Worm (Caenorhabditis elegans): Measurements from ENCODE around the gene srj-37.

srj-37 gene

DNA sequence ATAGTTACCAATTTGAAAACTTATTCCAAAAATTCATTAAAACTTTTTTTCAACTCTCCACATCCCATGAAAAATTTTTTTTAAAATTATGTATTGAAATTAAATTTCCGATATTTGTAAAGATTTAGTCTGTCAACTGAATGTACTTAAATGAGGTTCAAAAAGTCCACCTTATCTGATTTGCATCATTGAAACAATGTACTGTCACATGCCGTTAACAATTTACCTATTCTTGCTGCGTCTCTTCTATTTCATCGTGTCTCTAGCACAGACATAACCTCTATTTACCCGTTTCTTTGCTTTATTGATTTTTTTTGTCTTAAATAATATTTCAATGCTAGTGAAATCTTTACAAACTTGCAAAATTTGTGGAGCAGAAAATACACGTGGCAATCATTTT is 28.2 kb upstream of the srj-37 start, which contains the start of gene nhr-90:
Gene nhr-90, plus strand, starts transcription at position 296 of the 400 bp plus-strand sequence.
- no peak for TF ChIP-seq cog-1 (tag; optimal IDR thresholded peaks at IDR 0.05)
- TF ChIP-seq klf-2 (GFP tag; conservative IDR thresholded peaks at IDR 0.05) = no peak
- no peak for TF ChIP-seq tab-1 (GFP tag; IDR thresholded peaks at IDR 0.05)
- TF ChIP-seq T22C8.4 (GFP tag; IDR thresholded peaks at IDR 0.05) = no peak
- TF ChIP-seq ztf-23 (GFP tag; IDR thresholded peaks at IDR 0.05) = no peak
- TF ChIP-seq ztf-29 (GFP tag; IDR thresholded peaks at IDR 0.05) = no peak
- TF ChIP-seq ref-1 (GFP tag; conservative IDR thresholded peaks at IDR 0.05) = no peak
- no peak for TF ChIP-seq flt-1 (GFP tag; IDR thresholded peaks at IDR 0.05)
- TF ChIP-seq med-1 (GFP tag; optimal IDR thresholded peaks at IDR 0.05; ENCODE audit: insufficient read depth) = no peak

DNA sequence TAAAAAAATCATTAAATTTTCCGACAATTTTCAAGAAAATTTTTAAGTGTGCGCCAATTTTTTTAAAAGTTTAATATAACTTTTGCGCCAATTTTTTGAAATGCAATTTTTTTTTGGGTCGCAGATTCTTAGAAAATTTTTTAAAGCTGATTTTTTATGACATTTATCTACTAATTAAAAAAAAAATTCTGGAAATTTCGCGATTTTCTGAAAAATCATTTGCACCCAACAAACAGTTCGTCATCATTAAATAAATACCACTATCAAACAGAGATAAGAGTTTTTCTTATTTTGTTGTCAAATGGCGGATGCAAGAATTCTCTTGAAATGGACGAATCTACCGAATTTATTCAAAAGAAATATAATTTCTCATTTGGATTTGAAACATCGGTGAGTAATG is 23.2 kb upstream of the srj-37 start, which contains the start of gene F48G7.13:
Gene F48G7.13, plus strand, starts transcription at position 301 of the 400 bp plus-strand sequence.
- TF ChIP-seq med-1 (GFP tag; optimal IDR thresholded peaks at IDR 0.05; ENCODE audit: insufficient read depth) = no peak
- TF ChIP-seq flt-1 (GFP tag; IDR thresholded peaks at IDR 0.05) = no peak
- TF ChIP-seq ztf-29 (GFP tag; IDR thresholded peaks at IDR 0.05) = no peak
- no peak for TF ChIP-seq tab-1 (GFP tag; IDR thresholded peaks at IDR 0.05)
- TF ChIP-seq ref-1 (GFP tag; conservative IDR thresholded peaks at IDR 0.05) = no peak
- TF ChIP-seq klf-2 (GFP tag; conservative IDR thresholded peaks at IDR 0.05) = no peak
- no peak for TF ChIP-seq T22C8.4 (GFP tag; IDR thresholded peaks at IDR 0.05)
- TF ChIP-seq ztf-23 (GFP tag; IDR thresholded peaks at IDR 0.05) = no peak
- no peak for TF ChIP-seq cog-1 (tag; optimal IDR thresholded peaks at IDR 0.05)

DNA sequence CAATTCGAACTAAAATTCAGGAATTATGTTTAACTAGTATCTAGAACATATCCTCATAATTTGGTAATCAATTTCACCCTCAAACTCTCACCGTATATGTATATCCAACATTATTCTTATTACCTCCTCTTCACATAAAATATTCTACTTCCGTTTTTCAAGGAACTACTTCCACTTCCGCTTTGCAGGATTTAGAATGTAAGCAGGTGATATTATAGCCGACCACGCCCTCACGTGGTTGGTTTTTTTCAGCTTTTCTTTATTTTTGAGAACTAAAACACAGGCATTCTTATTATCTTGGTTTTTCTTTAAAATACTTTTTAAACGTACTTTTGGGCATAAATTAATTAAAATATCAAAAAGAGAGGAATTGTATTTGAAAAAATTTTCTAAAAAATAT is 20.5 kb upstream of the srj-37 start:
- TF ChIP-seq flt-1 (GFP tag; IDR thresholded peaks at IDR 0.05) (no peak), tab-1 (GFP tag; IDR thresholded peaks at IDR 0.05) (no peak), T22C8.4 (GFP tag; IDR thresholded peaks at IDR 0.05) (no peak), ref-1 (GFP tag; conservative IDR thresholded peaks at IDR 0.05) (no peak), klf-2 (GFP tag; conservative IDR thresholded peaks at IDR 0.05) (no peak), ztf-23 (GFP tag; IDR thresholded peaks at IDR 0.05) (no peak), med-1 (GFP tag; optimal IDR thresholded peaks at IDR 0.05; ENCODE audit: insufficient read depth) (no peak), cog-1 (tag; optimal IDR thresholded peaks at IDR 0.05) (no peak), ztf-29 (GFP tag; IDR thresholded peaks at IDR 0.05) (no peak)

DNA sequence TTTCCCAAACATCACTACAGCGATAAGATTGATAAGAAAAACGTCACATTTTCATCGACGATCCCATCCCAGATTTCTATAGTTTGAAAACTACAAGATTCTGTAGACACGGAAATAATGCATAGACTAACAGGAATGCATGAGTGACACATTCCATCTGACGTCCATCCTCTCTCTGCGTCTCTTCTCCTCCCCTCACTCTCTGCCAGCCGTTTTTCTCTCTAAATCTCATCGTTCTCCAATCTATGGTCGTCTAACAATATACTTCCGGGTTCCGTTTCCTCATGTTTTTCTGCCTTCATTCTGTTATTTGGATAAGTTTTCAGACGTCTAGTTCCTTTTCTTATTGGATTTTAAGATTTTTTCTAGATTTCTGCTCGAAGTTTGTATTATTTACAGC is 19.4 kb upstream of the srj-37 start, which contains the start of gene F48G7.4:
Gene F48G7.4, plus strand, starts transcription at position 400 of the 400 bp plus-strand sequence.
- peak; percentile 24 for TF ChIP-seq cog-1 (tag; optimal IDR thresholded peaks at IDR 0.05)
- TF ChIP-seq ref-1 (GFP tag; conservative IDR thresholded peaks at IDR 0.05) = no peak

DNA sequence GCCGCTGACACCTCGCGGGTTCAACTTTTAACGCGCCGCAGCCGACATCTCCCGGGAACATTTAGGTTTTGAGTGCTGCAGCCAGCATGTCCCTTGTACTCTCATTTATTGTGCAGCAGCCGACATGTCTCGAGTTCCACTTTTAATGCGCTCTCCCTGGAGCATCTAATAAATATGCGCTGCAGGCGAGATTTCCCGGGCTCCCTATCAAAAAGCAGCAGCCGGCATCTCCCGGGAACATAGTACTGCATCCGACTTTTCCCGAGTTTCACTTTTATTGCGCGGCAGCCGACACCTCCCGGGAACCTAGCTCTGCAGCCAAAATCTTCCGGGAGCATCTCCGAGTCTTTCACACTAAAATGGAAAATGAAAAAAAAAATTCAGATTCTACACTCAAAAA is 17.4 kb upstream of the srj-37 start:
- TF ChIP-seq med-1 (GFP tag; optimal IDR thresholded peaks at IDR 0.05; ENCODE audit: insufficient read depth) = no peak
- no peak for TF ChIP-seq klf-2 (GFP tag; conservative IDR thresholded peaks at IDR 0.05)
- no peak for TF ChIP-seq tab-1 (GFP tag; IDR thresholded peaks at IDR 0.05)
- TF ChIP-seq ref-1 (GFP tag; conservative IDR thresholded peaks at IDR 0.05) = no peak
- no peak for TF ChIP-seq T22C8.4 (GFP tag; IDR thresholded peaks at IDR 0.05)
- TF ChIP-seq flt-1 (GFP tag; IDR thresholded peaks at IDR 0.05) = no peak
- no peak for TF ChIP-seq ztf-29 (GFP tag; IDR thresholded peaks at IDR 0.05)
- no peak for TF ChIP-seq cog-1 (tag; optimal IDR thresholded peaks at IDR 0.05)
- no peak for TF ChIP-seq ztf-23 (GFP tag; IDR thresholded peaks at IDR 0.05)

DNA sequence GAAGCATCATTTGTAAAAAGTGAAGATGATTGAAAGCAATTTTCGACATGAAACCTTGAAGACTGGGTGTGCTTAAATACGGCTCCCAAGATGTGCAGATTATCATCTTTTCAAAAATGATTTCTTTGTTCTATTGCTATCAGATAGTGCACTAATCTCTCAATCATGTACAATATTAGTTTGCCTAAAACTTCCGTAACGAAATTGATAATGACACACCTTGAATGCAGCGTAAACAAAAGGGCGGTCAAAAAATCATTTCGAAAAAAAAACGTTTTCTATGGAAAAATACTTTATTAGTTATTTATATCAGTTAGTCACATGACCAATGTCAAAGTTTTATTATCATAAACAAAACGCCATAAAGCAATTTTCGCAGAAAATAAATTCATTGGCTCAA is 15.5 kb upstream of the srj-37 start, which contains the start of gene F48G7.5:
Gene F48G7.5, minus strand, starts transcription at position 34 of the 400 bp plus-strand sequence.
- TF ChIP-seq cog-1 (tag; optimal IDR thresholded peaks at IDR 0.05) (no peak), ref-1 (GFP tag; conservative IDR thresholded peaks at IDR 0.05) (no peak), ztf-29 (GFP tag; IDR thresholded peaks at IDR 0.05) (no peak), ztf-23 (GFP tag; IDR thresholded peaks at IDR 0.05) (no peak), med-1 (GFP tag; optimal IDR thresholded peaks at IDR 0.05; ENCODE audit: insufficient read depth) (no peak), T22C8.4 (GFP tag; IDR thresholded peaks at IDR 0.05) (no peak), flt-1 (GFP tag; IDR thresholded peaks at IDR 0.05) (no peak), klf-2 (GFP tag; conservative IDR thresholded peaks at IDR 0.05) (no peak), tab-1 (GFP tag; IDR thresholded peaks at IDR 0.05) (no peak)

DNA sequence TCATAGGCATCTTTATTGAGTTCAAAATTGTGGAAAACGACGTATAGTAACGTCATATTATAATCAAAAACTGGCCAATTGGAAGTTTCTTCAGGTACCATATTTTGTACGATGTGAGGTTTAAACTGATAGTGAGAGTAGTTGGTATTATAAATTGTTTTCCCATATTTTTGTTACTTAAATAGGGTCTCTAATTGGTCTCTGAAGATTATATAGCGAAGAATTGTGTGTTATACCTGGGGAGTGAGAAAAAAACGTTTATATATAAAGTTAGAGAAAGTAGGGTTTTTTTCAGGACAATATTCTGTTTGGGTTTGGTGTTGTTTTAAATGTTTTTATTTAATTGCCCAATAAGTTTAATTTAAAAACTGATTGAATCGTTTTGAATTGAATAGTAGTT is 13.5 kb upstream of the srj-37 start, which contains the start of gene srt-17:
Gene srt-17, minus strand, starts transcription at position 101 of the 400 bp plus-strand sequence.
- TF ChIP-seq T22C8.4 (GFP tag; IDR thresholded peaks at IDR 0.05) (no peak), ref-1 (GFP tag; conservative IDR thresholded peaks at IDR 0.05) (no peak), ztf-29 (GFP tag; IDR thresholded peaks at IDR 0.05) (no peak)

DNA sequence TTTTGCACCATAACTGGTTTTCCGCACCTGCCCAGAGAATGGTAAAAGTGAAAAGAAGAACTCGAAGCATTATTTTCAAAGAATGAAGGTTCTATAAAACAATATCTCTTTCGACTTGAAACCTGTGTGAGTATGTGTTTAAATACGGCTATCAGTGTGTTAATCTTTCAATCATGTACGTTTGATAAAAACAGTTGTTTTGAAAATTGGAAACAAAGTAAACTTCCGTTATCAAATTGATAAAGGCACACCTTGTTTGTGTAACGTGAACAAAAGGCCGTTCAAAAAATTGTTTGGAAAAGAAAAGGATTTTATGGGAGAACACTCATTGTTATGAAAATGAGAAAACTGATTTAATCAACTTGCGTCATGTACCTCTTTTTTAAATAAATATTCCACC is 12.1 kb upstream of the srj-37 start, which contains the start of gene F48G7.7:
Gene F48G7.7, minus strand, starts transcription at position 101 of the 400 bp plus-strand sequence.
- TF ChIP-seq ztf-23 (GFP tag; IDR thresholded peaks at IDR 0.05) = no peak
- TF ChIP-seq flt-1 (GFP tag; IDR thresholded peaks at IDR 0.05) = no peak
- TF ChIP-seq med-1 (GFP tag; optimal IDR thresholded peaks at IDR 0.05; ENCODE audit: insufficient read depth) = no peak

DNA sequence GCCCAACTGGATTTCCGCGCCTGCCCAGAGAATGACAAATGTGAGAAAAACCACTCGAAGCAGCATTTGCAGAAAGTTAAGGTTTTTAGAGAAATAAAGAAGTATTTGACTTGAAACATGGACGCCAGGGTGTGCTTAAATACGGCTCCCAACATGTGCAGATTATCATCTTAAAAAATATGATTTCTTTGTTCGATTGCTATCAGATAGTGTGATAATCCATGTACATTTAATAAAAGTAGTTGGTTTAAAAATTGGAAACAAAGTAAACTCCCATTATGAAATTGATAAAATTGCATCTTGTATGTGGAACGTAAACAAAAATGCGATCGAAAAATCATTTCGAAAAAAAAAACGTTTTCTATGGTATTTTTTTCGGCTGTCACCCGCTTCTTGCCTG is 10.8 kb upstream of the srj-37 start, which contains the start of gene F48G7.8:
Gene F48G7.8, minus strand, starts transcription at position 101 of the 400 bp plus-strand sequence.
- no peak for TF ChIP-seq flt-1 (GFP tag; IDR thresholded peaks at IDR 0.05)
- no peak for TF ChIP-seq tab-1 (GFP tag; IDR thresholded peaks at IDR 0.05)
- no peak for TF ChIP-seq med-1 (GFP tag; optimal IDR thresholded peaks at IDR 0.05; ENCODE audit: insufficient read depth)
- no peak for TF ChIP-seq ztf-23 (GFP tag; IDR thresholded peaks at IDR 0.05)
- no peak for TF ChIP-seq ref-1 (GFP tag; conservative IDR thresholded peaks at IDR 0.05)
- TF ChIP-seq ztf-29 (GFP tag; IDR thresholded peaks at IDR 0.05) = no peak

DNA sequence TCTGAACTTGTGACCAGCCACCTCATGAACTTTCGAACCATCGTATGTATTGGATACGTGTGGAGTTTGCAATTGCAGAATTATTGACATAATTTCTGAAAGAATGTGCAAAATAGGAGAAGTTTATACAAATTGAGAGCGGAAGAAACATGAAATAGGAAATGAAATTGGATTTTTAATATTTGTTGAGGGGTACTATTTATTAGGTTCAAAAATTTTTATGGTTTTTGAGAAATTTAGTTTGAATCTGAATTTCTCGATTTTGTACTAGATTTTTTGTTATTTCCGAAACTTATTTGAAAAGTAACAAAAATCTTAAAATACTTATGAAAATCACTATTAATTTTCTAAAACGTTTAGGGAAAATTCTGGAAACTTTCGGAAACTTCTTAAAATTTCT is 9.9 kb upstream of the srj-37 start, which contains the start of gene F48G7.9:
Gene F48G7.9, minus strand, starts transcription at position 101 of the 400 bp plus-strand sequence.
- TF ChIP-seq tab-1 (GFP tag; IDR thresholded peaks at IDR 0.05) (no peak), med-1 (GFP tag; optimal IDR thresholded peaks at IDR 0.05; ENCODE audit: insufficient read depth) (no peak), cog-1 (tag; optimal IDR thresholded peaks at IDR 0.05) (no peak), ztf-29 (GFP tag; IDR thresholded peaks at IDR 0.05) (no peak), flt-1 (GFP tag; IDR thresholded peaks at IDR 0.05) (no peak), ztf-23 (GFP tag; IDR thresholded peaks at IDR 0.05) (no peak), T22C8.4 (GFP tag; IDR thresholded peaks at IDR 0.05) (no peak), ref-1 (GFP tag; conservative IDR thresholded peaks at IDR 0.05) (no peak), klf-2 (GFP tag; conservative IDR thresholded peaks at IDR 0.05) (no peak)

Measured in whole organism, midembryonic.